Fruit fly (Drosophila melanogaster) whole organism, prepupa: ENCODE measurements around the gene CG33947.

Experiments
- Blimp-1 ChIP-seq: fragments of 200-800 bp; sonication (Bioruptor generic); optimal IDR thresholded peaks from 3 replicates; lab custom pipeline; 2017; ENCODE audit warnings: missing biosample characterization, missing genetic modification characterization, mild to moderate bottlenecking, moderate library complexity, missing genetic modification reagents
- CG10669 ChIP-seq: fragments of 200-800 bp; sonication (Bioruptor generic); optimal IDR thresholded peaks from 3 replicates; lab custom pipeline; 2018; ENCODE audit warnings: missing biosample characterization, mild to moderate bottlenecking, missing genetic modification characterization, moderate library complexity
- CG11762 ChIP-seq: fragments of 200-800 bp; sonication (Bioruptor generic); optimal IDR thresholded peaks from 3 replicates; lab custom pipeline; 2016; ENCODE audit warnings: missing biosample characterization, missing genetic modification characterization; ENCODE audit not compliant: insufficient read depth
- CG15336 ChIP-seq: fragments of 200-800 bp; sonication (Bioruptor generic); IDR thresholded peaks from 2 replicates; pipeline ENCODE4 v1.3.6; 2022; ENCODE audit warnings: missing biosample characterization, missing genetic modification characterization
- CG1621 ChIP-seq: fragments of 200-800 bp; sonication (Bioruptor generic); optimal IDR thresholded peaks from 3 replicates; lab custom pipeline; 2018; ENCODE audit warnings: missing biosample characterization, mild to moderate bottlenecking, missing genetic modification characterization
- CG16779 ChIP-seq: fragments of 200-800 bp; sonication (Bioruptor generic); optimal IDR thresholded peaks from 3 replicates; lab custom pipeline; 2017; ENCODE audit warnings: missing biosample characterization, mild to moderate bottlenecking, missing genetic modification characterization
- CG31627 ChIP-seq: fragments of 200-800 bp; sonication (Bioruptor generic); optimal IDR thresholded peaks from 3 replicates; lab custom pipeline; 2016; ENCODE audit warnings: missing biosample characterization, missing genetic modification characterization
- CG32006 ChIP-seq: fragments of 200-800 bp; sonication (Bioruptor generic); optimal IDR thresholded peaks from 3 replicates; lab custom pipeline; 2017; ENCODE audit warnings: missing biosample characterization, mild to moderate bottlenecking, missing genetic modification characterization
- CG4318 ChIP-seq: fragments of 200-800 bp; sonication (Bioruptor generic); optimal IDR thresholded peaks from 3 replicates; lab custom pipeline; 2017; ENCODE audit warnings: missing biosample characterization, mild to moderate bottlenecking, missing genetic modification characterization
- CG6808 ChIP-seq: fragments of 200-800 bp; sonication (Bioruptor generic); optimal IDR thresholded peaks from 3 replicates; lab custom pipeline; 2017; ENCODE audit warnings: missing biosample characterization, missing genetic modification characterization, mild to moderate bottlenecking, moderate library complexity, missing genetic modification reagents
- CG6854 ChIP-seq: fragments of 200-800 bp; sonication (Bioruptor generic); optimal IDR thresholded peaks from 2 replicates; lab custom pipeline; 2017; ENCODE audit warnings: missing biosample characterization, mild to moderate bottlenecking, missing genetic modification characterization
- CG8119 ChIP-seq: fragments of 200-800 bp; sonication (Bioruptor generic); IDR thresholded peaks from 3 replicates; pipeline ENCODE4 v1.3.6; 2022; ENCODE audit warnings: missing biosample characterization, missing genetic modification characterization
- CG8319 ChIP-seq: fragments of 200-800 bp; sonication (Bioruptor generic); optimal IDR thresholded peaks from 3 replicates; lab custom pipeline; 2016; ENCODE audit warnings: missing biosample characterization, missing genetic modification characterization
- CG8632 ChIP-seq: fragments of 200-800 bp; sonication (Bioruptor generic); optimal IDR thresholded peaks from 3 replicates; lab custom pipeline; 2016; ENCODE audit warnings: missing biosample characterization, missing genetic modification characterization
- CG9139 ChIP-seq: fragments of 200-800 bp; sonication (Bioruptor generic); optimal IDR thresholded peaks from 3 replicates; lab custom pipeline; 2017; ENCODE audit warnings: missing biosample characterization, mild to moderate bottlenecking, missing genetic modification characterization
- Eip78C ChIP-seq: fragments of 200-800 bp; sonication (Bioruptor generic); peaks from one replicate; lab custom pipeline; 2016; ENCODE audit warnings: missing biosample characterization, missing genetic modification characterization
- Eip93F ChIP-seq: fragments of 200-800 bp; sonication (Bioruptor generic); optimal IDR thresholded peaks from 2 replicates; lab custom pipeline; 2016; ENCODE audit warnings: missing biosample characterization, mild to moderate bottlenecking, missing genetic modification characterization
- Ets21C ChIP-seq: fragments of 200-800 bp; sonication (Bioruptor generic); optimal IDR thresholded peaks from 3 replicates; lab custom pipeline; 2016; ENCODE audit warnings: missing biosample characterization, missing genetic modification characterization
- Ets96B ChIP-seq: fragments of 200-800 bp; optimal IDR thresholded peaks from 2 replicates; lab custom pipeline; 2019; ENCODE audit warnings: missing biosample characterization, mild to moderate bottlenecking, missing genetic modification characterization, moderate library complexity
- Hr38 ChIP-seq: sonication (Bioruptor generic); optimal IDR thresholded peaks from 2 replicates; lab custom pipeline; 2016; ENCODE audit warnings: missing biosample characterization, missing genetic modification characterization
- Hr39 ChIP-seq: fragments of 200-800 bp; sonication (Bioruptor generic); optimal IDR thresholded peaks from 2 replicates; lab custom pipeline; 2016; ENCODE audit warnings: missing biosample characterization, missing genetic modification characterization
- Hr4 ChIP-seq: fragments of 200-800 bp; sonication (Bioruptor generic); optimal IDR thresholded peaks from 3 replicates; lab custom pipeline; 2016; ENCODE audit warnings: missing biosample characterization, missing genetic modification characterization
- Lpt ChIP-seq: fragments of 200-800 bp; sonication (Bioruptor generic); optimal IDR thresholded peaks from 3 replicates; lab custom pipeline; 2016; ENCODE audit warnings: missing biosample characterization, missing genetic modification characterization
- Met ChIP-seq: fragments of 200-800 bp; sonication (Bioruptor generic); optimal IDR thresholded peaks from 3 replicates; lab custom pipeline; 2016; ENCODE audit warnings: missing biosample characterization, missing genetic modification characterization
- Sox102F ChIP-seq: fragments of 200-800 bp; sonication (Bioruptor generic); optimal IDR thresholded peaks from 2 replicates; lab custom pipeline; 2016; ENCODE audit warnings: missing biosample characterization, mild to moderate bottlenecking, missing genetic modification characterization
- Sox14 ChIP-seq: fragments of 200-800 bp; sonication (Bioruptor generic); optimal IDR thresholded peaks from 3 replicates; lab custom pipeline; 2016; ENCODE audit warnings: missing biosample characterization, missing genetic modification characterization
- achi ChIP-seq: fragments of 200-800 bp; sonication (Bioruptor generic); optimal IDR thresholded peaks from 3 replicates; lab custom pipeline; 2016; ENCODE audit warnings: missing biosample characterization, missing genetic modification characterization
- acj6 ChIP-seq: fragments of 200-800 bp; sonication (Bioruptor generic); optimal IDR thresholded peaks from 3 replicates; lab custom pipeline; 2016; ENCODE audit warnings: missing biosample characterization, missing genetic modification characterization
- cyc ChIP-seq: fragments of 200-800 bp; sonication (Bioruptor generic); optimal IDR thresholded peaks from 3 replicates; lab custom pipeline; 2016; ENCODE audit warnings: missing biosample characterization, missing genetic modification characterization
- dsx ChIP-seq: fragments of 200-800 bp; optimal IDR thresholded peaks from 3 replicates; lab custom pipeline; 2019; ENCODE audit warnings: missing biosample characterization, mild to moderate bottlenecking, missing genetic modification characterization, moderate library complexity; ENCODE audit not compliant: poor library complexity, severe bottlenecking
- eg ChIP-seq: fragments of 200-800 bp; sonication (Bioruptor generic); IDR thresholded peaks from 3 replicates; pipeline ENCODE4 v1.3.6; 2022; ENCODE audit warnings: missing biosample characterization, missing genetic modification characterization
- esn ChIP-seq: fragments of 200-800 bp; sonication (Bioruptor generic); optimal IDR thresholded peaks from 2 replicates; lab custom pipeline; 2016; ENCODE audit warnings: missing biosample characterization, mild to moderate bottlenecking, missing genetic modification characterization, moderate library complexity
- fkh ChIP-seq: fragments of 200-800 bp; sonication (Bioruptor generic); optimal IDR thresholded peaks from 3 replicates; lab custom pipeline; 2017; ENCODE audit warnings: missing biosample characterization, mild to moderate bottlenecking, missing genetic modification characterization, moderate library complexity
- net ChIP-seq: fragments of 200-800 bp; sonication (Bioruptor generic); optimal IDR thresholded peaks from 3 replicates; lab custom pipeline; 2016; ENCODE audit warnings: missing biosample characterization, missing genetic modification characterization
- salr ChIP-seq, 2 experiments: fragments of 200-800 bp; sonication (Bioruptor generic); optimal IDR thresholded peaks; 3 replicates each; lab custom pipeline; 2016 to 2018; ENCODE audit warnings: missing biosample characterization in 2 of 2, missing genetic modification characterization in 2 of 2, mild to moderate bottlenecking in 1 of 2
- spab ChIP-seq: fragments of 200-800 bp; sonication (Bioruptor generic); optimal IDR thresholded peaks from 2 replicates; lab custom pipeline; 2017; ENCODE audit warnings: missing biosample characterization, mild to moderate bottlenecking, missing genetic modification characterization, missing genetic modification reagents
- ss ChIP-seq, 2 experiments: fragments of 200-800 bp; sonication (Bioruptor generic); optimal IDR thresholded peaks; 2 replicates in 1 of 2; 3 replicates in 1 of 2; lab custom pipeline; 2017 to 2018; ENCODE audit warnings: mild to moderate bottlenecking in 2 of 2, missing biosample characterization in 2 of 2, missing genetic modification characterization in 2 of 2, moderate library complexity in 1 of 2
- svp ChIP-seq: fragments of 200-800 bp; sonication (Bioruptor generic); peaks from one replicate; lab custom pipeline; 2016; ENCODE audit warnings: missing biosample characterization, missing genetic modification characterization
- topi ChIP-seq: fragments of 200-800 bp; sonication (Bioruptor generic); optimal IDR thresholded peaks from 3 replicates; lab custom pipeline; 2016; ENCODE audit warnings: missing biosample characterization, missing genetic modification characterization

CG33947 gene

DNA sequence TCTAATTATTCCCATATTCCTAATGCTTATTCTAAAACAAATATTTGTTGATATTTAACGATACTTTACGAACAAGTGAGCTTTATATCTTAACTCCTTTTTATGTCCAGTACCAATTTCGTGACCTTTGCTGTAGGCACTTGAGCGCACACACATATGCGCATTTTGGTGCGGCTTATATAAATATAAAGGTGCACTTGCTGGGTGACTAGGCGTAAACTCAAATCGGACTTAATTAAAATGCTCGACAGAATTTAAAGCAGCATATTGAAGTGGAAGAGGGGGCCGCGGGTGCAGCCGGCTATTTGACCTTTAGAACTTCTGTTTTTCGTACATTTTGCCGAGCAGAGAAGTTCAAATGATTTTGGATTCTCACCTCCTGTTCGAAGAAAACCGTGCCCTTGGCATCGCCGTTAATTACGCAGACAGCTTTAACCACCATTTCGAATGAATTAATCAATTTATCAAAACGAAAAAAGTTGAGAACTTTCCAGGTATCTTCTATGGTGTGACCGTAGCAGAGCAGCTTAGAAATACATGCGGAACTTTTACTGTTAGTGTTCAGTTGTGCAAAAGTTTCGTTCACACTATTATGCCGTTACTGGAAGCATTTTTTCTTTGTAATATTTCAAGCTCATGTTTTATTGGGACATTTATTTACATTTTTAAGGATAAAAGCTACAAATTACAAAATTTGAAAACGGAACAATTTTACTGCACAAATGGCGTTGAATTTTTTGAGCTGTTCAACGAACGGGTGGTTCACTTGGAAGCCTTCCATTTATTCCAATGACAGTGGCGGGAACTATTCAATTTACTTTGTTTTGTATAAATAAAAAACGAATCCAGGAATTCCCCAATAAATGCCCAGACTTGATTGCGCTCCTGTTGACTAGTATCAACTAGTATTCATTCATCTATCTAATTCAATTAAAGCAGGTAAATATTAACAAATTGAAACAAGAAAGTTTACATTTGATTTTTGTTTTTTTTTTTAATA is 17.2 kb downstream of the CG33947 start, which contains the start of gene Sod1:
Gene Sod1 (minus strand): TSS at position 543 of the 1,000 bp plus-strand sequence.
- TF ChIP-seq svp, result peak; percentile 99
- TF ChIP-seq Eip78C (GFP tag; lab: Kevin White, UChicago), result peak; percentile 79
- TF ChIP-seq CG15336 (GFP tag; lab: Robert Waterston, UW), result peak; percentile 48; the same call in 1 of the 2 replicates
- TF ChIP-seq CG6854, result peak; percentile 91
- peak; percentile 34 for TF ChIP-seq CG11762
- peak; percentile 88 for TF ChIP-seq CG9139 (GFP tag; lab: Kevin White, UChicago)
- TF ChIP-seq eg (GFP tag; lab: Robert Waterston, UW), result no peak; the same call in 2 of the 3 replicates
- TF ChIP-seq Ets21C (GFP tag; lab: Kevin White, UChicago), result no peak
- no peak for TF ChIP-seq acj6 (GFP tag; lab: Kevin White, UChicago)
- TF ChIP-seq CG10669 (GFP tag; lab: Kevin White, UChicago), result peak; percentile 68
- peak; percentile 61 for TF ChIP-seq CG1621
- TF ChIP-seq Sox14 (GFP tag; lab: Kevin White, UChicago), result peak; percentile 58
- TF ChIP-seq Sox102F, result no peak
- TF ChIP-seq Met (GFP tag; lab: Kevin White, UChicago), result no peak
- TF ChIP-seq Eip93F, result peak; percentile 5
- peak; percentile 19 for TF ChIP-seq fkh (GFP tag; lab: Kevin White, UChicago)
- TF ChIP-seq Hr4 (GFP tag; lab: Kevin White, UChicago), result peak; percentile 59
- TF ChIP-seq esn (GFP tag; lab: Kevin White, UChicago), result peak; percentile 2
- peak; percentile 88 for TF ChIP-seq CG6808
- peak; percentile 25 for TF ChIP-seq achi (GFP tag; lab: Kevin White, UChicago)
- peak; percentile 3 for TF ChIP-seq CG31627 (GFP tag; lab: Kevin White, UChicago)
- TF ChIP-seq Ets96B (tag; lab: Kevin White, UChicago), result peak; percentile 26
- peak; percentile 92 to 93 for TF ChIP-seq ss (GFP tag; optimal IDR thresholded peaks at IDR 0.05; lab: Kevin White, UChicago)
- peak in 1 of 2 experiments; percentile 47 for TF ChIP-seq salr (GFP tag; optimal IDR thresholded peaks at IDR 0.05; lab: Kevin White, UChicago)
- TF ChIP-seq CG8319, result no peak
- no peak for TF ChIP-seq CG32006 (GFP tag; lab: Kevin White, UChicago)
- TF ChIP-seq CG8632 (GFP tag; lab: Kevin White, UChicago), result no peak
- peak; percentile 66 for TF ChIP-seq spab (GFP tag; lab: Kevin White, UChicago)
- no peak for TF ChIP-seq Hr39
- no peak for TF ChIP-seq net (GFP tag; lab: Kevin White, UChicago)
- no peak for TF ChIP-seq Hr38 (GFP tag; lab: Kevin White, UChicago)
- peak; percentile 40 for TF ChIP-seq Blimp-1 (GFP tag; lab: Kevin White, UChicago)
- TF ChIP-seq topi (GFP tag; lab: Kevin White, UChicago), result no peak
- TF ChIP-seq dsx (GFP tag; lab: Kevin White, UChicago), result peak; percentile 58
- no peak for TF ChIP-seq CG4318
- no peak for TF ChIP-seq cyc (GFP tag; lab: Kevin White, UChicago)
- TF ChIP-seq Lpt (GFP tag; lab: Kevin White, UChicago), result peak; percentile 19
- peak; percentile 60 for TF ChIP-seq CG16779
- TF ChIP-seq, all 60 proteins: peak for 24

DNA sequence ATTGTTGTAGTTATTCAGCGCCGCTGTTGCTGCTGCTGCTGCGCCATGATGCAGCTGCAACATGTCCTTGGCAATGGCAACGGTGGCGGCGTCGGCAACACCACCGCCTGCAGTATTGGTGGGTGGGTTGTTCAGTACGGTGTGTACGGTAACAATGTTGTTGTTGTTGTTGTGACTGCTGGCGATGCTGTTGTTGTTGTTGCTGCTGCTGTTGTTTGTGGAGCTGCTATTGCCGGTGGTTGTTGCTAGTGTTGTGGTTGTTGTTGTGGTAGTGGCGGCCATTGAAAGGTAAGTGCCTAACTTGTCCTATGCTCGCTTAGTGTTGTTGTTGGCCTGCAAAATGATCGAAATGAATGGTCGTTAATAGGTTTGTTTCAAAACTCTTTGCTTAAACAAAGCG is 21.4 kb downstream of the CG33947 start:
- no peak for TF ChIP-seq dsx (GFP tag; lab: Kevin White, UChicago)
- no peak for TF ChIP-seq CG31627 (GFP tag; lab: Kevin White, UChicago)
- no peak for TF ChIP-seq CG8119 (GFP tag; lab: Robert Waterston, UW)
